Worm (Caenorhabditis elegans) whole organism, midembryonic: ENCODE measurements around the gene R03H10.5.
"Not testable (repeated sequence)": the region's sequence is repeated elsewhere in the genome, so short reads cannot be mapped to it uniquely, and the experiment has no call there.

Source experiments
- T22C8.4 ChIP-seq: fragments of 200-800 bp; sonication (Bioruptor generic); IDR thresholded peaks from 2 replicates; pipeline ENCODE4 v1.3.6; 2022; ENCODE audit warnings: missing genetic modification characterization, missing compliant biosample characterization
- cog-1 ChIP-seq: sonication (generic microtip); optimal IDR thresholded peaks from 2 replicates; lab custom pipeline; 2016; ENCODE audit warnings: missing genetic modification characterization, missing compliant biosample characterization
- flt-1 ChIP-seq: fragments of 200-800 bp; sonication (Bioruptor generic); IDR thresholded peaks from 2 replicates; pipeline ENCODE4 v1.3.6; 2022; ENCODE audit warnings: missing genetic modification characterization, missing compliant biosample characterization
- klf-2 ChIP-seq: fragments of 200-800 bp; sonication (Bioruptor generic); conservative IDR thresholded peaks from 2 replicates; pipeline ENCODE4 v1.3.6; 2022; ENCODE audit warnings: missing genetic modification reagents, missing genetic modification characterization, missing compliant biosample characterization
- med-1 ChIP-seq: sonication (generic microtip); optimal IDR thresholded peaks from 2 replicates; lab custom pipeline; 2017; ENCODE audit warnings: missing genetic modification characterization, mild to moderate bottlenecking, missing compliant biosample characterization, antibody characterized with exemption, missing genetic modification reagents; ENCODE audit not compliant: insufficient read depth
- ref-1 ChIP-seq: fragments of 200-800 bp; sonication (Bioruptor generic); conservative IDR thresholded peaks from 2 replicates; pipeline ENCODE4 v1.3.6; 2022; ENCODE audit warnings: missing genetic modification reagents, missing genetic modification characterization, missing compliant biosample characterization
- tab-1 ChIP-seq: fragments of 200-800 bp; sonication (Bioruptor generic); IDR thresholded peaks from 2 replicates; pipeline ENCODE4 v1.3.6; 2022; ENCODE audit warnings: missing genetic modification characterization, missing compliant biosample characterization
- ztf-23 ChIP-seq: fragments of 200-800 bp; sonication (Bioruptor generic); IDR thresholded peaks from 2 replicates; pipeline ENCODE4 v1.3.6; 2022; ENCODE audit warnings: missing genetic modification reagents, missing genetic modification characterization, missing compliant biosample characterization
- ztf-29 ChIP-seq: fragments of 200-800 bp; sonication (Bioruptor generic); IDR thresholded peaks from 2 replicates; pipeline ENCODE4 v1.3.6; 2022; ENCODE audit warnings: missing genetic modification reagents, missing genetic modification characterization, missing compliant biosample characterization

Gene R03H10.5

ce11 chrII:4152864-4153263 lies 17.5 kb downstream of the R03H10.5 start:
- TF ChIP-seq ztf-29 (GFP tag; lab: Robert Waterston, UW), result no peak
- TF ChIP-seq T22C8.4, result no peak
- TF ChIP-seq klf-2 (GFP tag; lab: Robert Waterston, UW), result no peak
- TF ChIP-seq ref-1 (GFP tag; lab: Robert Waterston, UW), result no peak
- TF ChIP-seq med-1 (GFP tag; lab: Kevin White, UChicago), result no peak
- TF ChIP-seq ztf-23 (GFP tag; lab: Robert Waterston, UW), result no peak
- TF ChIP-seq tab-1, result no peak
- no peak for TF ChIP-seq flt-1 (GFP tag; lab: Robert Waterston, UW)
- TF ChIP-seq cog-1 (tag; lab: Kevin White, UChicago), result no peak

ce11 chrII:4151499-4152132 lies 18.8 kb downstream of the R03H10.5 start:
- TF ChIP-seq flt-1 (GFP tag; lab: Robert Waterston, UW), result no peak

- TF ChIP-seq tab-1 (no peak), med-1 (GFP tag; lab: Kevin White, UChicago) (no peak), flt-1 (GFP tag; lab: Robert Waterston, UW) (no peak), cog-1 (tag; lab: Kevin White, UChicago) (no peak), ztf-29 (GFP tag; lab: Robert Waterston, UW) (no peak), klf-2 (GFP tag; lab: Robert Waterston, UW) (no peak), ztf-23 (GFP tag; lab: Robert Waterston, UW) (no peak), ref-1 (GFP tag; lab: Robert Waterston, UW) (no peak), T22C8.4 (no peak)
These were observed 20.2 kb downstream of the R03H10.5 start for ce11 chrII:4150211-4150610.

- no peak for TF ChIP-seq klf-2 (GFP tag; lab: Robert Waterston, UW)
- TF ChIP-seq tab-1, result no peak
- no peak for TF ChIP-seq med-1 (GFP tag; lab: Kevin White, UChicago)
- TF ChIP-seq cog-1 (tag; lab: Kevin White, UChicago), result no peak
- TF ChIP-seq ztf-29 (GFP tag; lab: Robert Waterston, UW), result no peak
- no peak for TF ChIP-seq flt-1 (GFP tag; lab: Robert Waterston, UW)
- no peak for TF ChIP-seq ref-1 (GFP tag; lab: Robert Waterston, UW)
These were observed 24.4 kb downstream of the R03H10.5 start, which contains the start of gene F56D3.1 for ce11 chrII:4146039-4146438. TSS of gene F56D3.1 (plus strand) at chrII:4146339.

- TF ChIP-seq med-1 (GFP tag; lab: Kevin White, UChicago); T22C8.4; ztf-29 (GFP tag; lab: Robert Waterston, UW): not testable (repeated sequence)
These were observed 35.1 kb downstream of the R03H10.5 start, which contains the start of gene ast-1 for ce11 chrII:4135259-4135658. TSS of gene ast-1 (minus strand) at chrII:4135359.

- no peak for TF ChIP-seq ref-1 (GFP tag; lab: Robert Waterston, UW)
- no peak for TF ChIP-seq med-1 (GFP tag; lab: Kevin White, UChicago)
- no peak for TF ChIP-seq T22C8.4
- no peak for TF ChIP-seq ztf-23 (GFP tag; lab: Robert Waterston, UW)
- TF ChIP-seq klf-2 (GFP tag; lab: Robert Waterston, UW), result no peak
- no peak for TF ChIP-seq ztf-29 (GFP tag; lab: Robert Waterston, UW)
- no peak for TF ChIP-seq cog-1 (tag; lab: Kevin White, UChicago)
- TF ChIP-seq flt-1 (GFP tag; lab: Robert Waterston, UW), result no peak
These were observed 35.7 kb downstream of the R03H10.5 start for ce11 chrII:4134688-4135087.

- TF ChIP-seq tab-1, result no peak
- TF ChIP-seq T22C8.4, result no peak
- no peak for TF ChIP-seq cog-1 (tag; lab: Kevin White, UChicago)
- no peak for TF ChIP-seq ztf-29 (GFP tag; lab: Robert Waterston, UW)
- TF ChIP-seq flt-1 (GFP tag; lab: Robert Waterston, UW), result no peak
- no peak for TF ChIP-seq ref-1 (GFP tag; lab: Robert Waterston, UW)
- no peak for TF ChIP-seq med-1 (GFP tag; lab: Kevin White, UChicago)
- no peak for TF ChIP-seq klf-2 (GFP tag; lab: Robert Waterston, UW)
- TF ChIP-seq ztf-23 (GFP tag; lab: Robert Waterston, UW), result no peak
These were observed 37.1 kb downstream of the R03H10.5 start for ce11 chrII:4133332-4133731.

ce11 chrII:4129450-4129849 lies 41.0 kb downstream of the R03H10.5 start:
- TF ChIP-seq ztf-23 (GFP tag; lab: Robert Waterston, UW) (no peak), klf-2 (GFP tag; lab: Robert Waterston, UW) (no peak)

ce11 chrII:4125239-4125638 lies 45.2 kb downstream of the R03H10.5 start:
- TF ChIP-seq klf-2 (GFP tag; lab: Robert Waterston, UW) (no peak), flt-1 (GFP tag; lab: Robert Waterston, UW) (no peak), ref-1 (GFP tag; lab: Robert Waterston, UW) (no peak), T22C8.4 (no peak), tab-1 (no peak), ztf-23 (GFP tag; lab: Robert Waterston, UW) (no peak), ztf-29 (GFP tag; lab: Robert Waterston, UW) (no peak), med-1 (GFP tag; lab: Kevin White, UChicago) (no peak), cog-1 (tag; lab: Kevin White, UChicago) (no peak)

ce11 chrII:4122899-4123298 lies 47.5 kb downstream of the R03H10.5 start:
- TF ChIP-seq med-1 (GFP tag; lab: Kevin White, UChicago), result no peak
- no peak for TF ChIP-seq tab-1
- no peak for TF ChIP-seq ztf-23 (GFP tag; lab: Robert Waterston, UW)
